Worm (Caenorhabditis elegans) whole organism, L4 larva: Measurements from ENCODE around the gene F40G9.19.

Experiments used
- F37D6.2 ChIP-seq: sonication (generic microtip); optimal IDR thresholded peaks from 2 replicates; lab custom pipeline; 2016; ENCODE audit warnings: mild to moderate bottlenecking, missing genetic modification characterization, missing compliant biosample characterization
- F44E2.7 ChIP-seq: fragments of 200-800 bp; sonication (Bioruptor generic); IDR thresholded peaks from 2 replicates; pipeline ENCODE4 v2.1.2; 2022; ENCODE audit warnings: missing genetic modification characterization, missing compliant biosample characterization
- R02D3.7 ChIP-seq: fragments of 150-350 bp; sonication (generic microtip); optimal IDR thresholded peaks from 3 replicates; lab custom pipeline; 2014; ENCODE audit warnings: missing biosample characterization, missing genetic modification characterization
- T20F7.1 ChIP-seq: fragments of 200-800 bp; sonication (Bioruptor generic); optimal IDR thresholded peaks from 2 replicates; lab custom pipeline; 2018; ENCODE audit warnings: mild to moderate bottlenecking, missing genetic modification characterization, missing compliant biosample characterization
- T26A8.4 ChIP-seq: fragments of 200-800 bp; sonication (Bioruptor generic); IDR thresholded peaks from 2 replicates; pipeline ENCODE4 v1.3.6; 2022; ENCODE audit warnings: missing genetic modification characterization, missing compliant biosample characterization
- Y5F2A.4 ChIP-seq: fragments of 200-800 bp; sonication (Bioruptor generic); optimal IDR thresholded peaks from 2 replicates; lab custom pipeline; 2018; ENCODE audit warnings: mild to moderate bottlenecking, missing genetic modification characterization, missing compliant biosample characterization
- Y75B8A.6 ChIP-seq: fragments of 200-800 bp; sonication (Bioruptor generic); IDR thresholded peaks from 2 replicates; pipeline ENCODE4 v1.3.6; 2022; ENCODE audit warnings: missing genetic modification reagents, missing genetic modification characterization, missing compliant biosample characterization
- ZK546.5 ChIP-seq, 2 experiments: sonication (generic microtip); optimal IDR thresholded peaks; 2 replicates each; lab custom pipeline; 2017; ENCODE audit warnings: missing biosample characterization in 2 of 2, missing genetic modification characterization in 2 of 2
- aha-1 ChIP-seq: fragments of 150-350 bp; peaks from one replicate; lab custom pipeline; 2014; ENCODE audit warnings: missing biosample characterization, missing genetic modification characterization
- arid-1 ChIP-seq: fragments of 200-800 bp; sonication (Bioruptor generic); conservative IDR thresholded peaks from 2 replicates; pipeline ENCODE4 v1.3.6; 2022; ENCODE audit warnings: missing genetic modification reagents, missing genetic modification characterization, missing compliant biosample characterization
- attf-4 ChIP-seq: sonication (generic microtip); optimal IDR thresholded peaks from 3 replicates; lab custom pipeline; 2017; ENCODE audit warnings: missing biosample characterization, missing genetic modification characterization
- ceh-28 ChIP-seq: fragments of 150-350 bp; optimal IDR thresholded peaks from 2 replicates; lab custom pipeline; 2014; ENCODE audit warnings: missing biosample characterization, missing genetic modification reagents, missing genetic modification characterization
- ceh-62 ChIP-seq: sonication (generic microtip); optimal IDR thresholded peaks from 2 replicates; lab custom pipeline; 2017; ENCODE audit warnings: missing biosample characterization, missing genetic modification characterization
- ctbp-1 ChIP-seq: fragments of 200-800 bp; sonication (Bioruptor generic); IDR thresholded peaks from 2 replicates; pipeline ENCODE4 v1.3.6; 2022; ENCODE audit warnings: missing genetic modification reagents, missing genetic modification characterization, missing compliant biosample characterization
- dmd-9 ChIP-seq: fragments of 200-800 bp; sonication (Bioruptor generic); IDR thresholded peaks from 2 replicates; pipeline ENCODE4 v1.3.6; 2022; ENCODE audit warnings: missing genetic modification reagents, missing genetic modification characterization, missing compliant biosample characterization
- dpl-1 ChIP-seq: fragments of 150-350 bp; optimal IDR thresholded peaks from 2 replicates; lab custom pipeline; 2014; ENCODE audit warnings: missing biosample characterization, missing genetic modification reagents, missing genetic modification characterization
- egl-43 ChIP-seq: fragments of 200-800 bp; sonication (Bioruptor generic); IDR thresholded peaks from 2 replicates; pipeline ENCODE4 v1.3.6; 2022; ENCODE audit warnings: missing genetic modification reagents, missing genetic modification characterization, missing compliant biosample characterization
- gei-8 ChIP-seq: fragments of 200-800 bp; sonication (Bioruptor generic); optimal IDR thresholded peaks from 2 replicates; lab custom pipeline; 2018; ENCODE audit warnings: mild to moderate bottlenecking, missing genetic modification characterization, missing compliant biosample characterization
- hlh-11 ChIP-seq: fragments of 200-800 bp; sonication (Bioruptor generic); optimal IDR thresholded peaks from 2 replicates; lab custom pipeline; 2018; ENCODE audit warnings: mild to moderate bottlenecking, missing genetic modification characterization, missing compliant biosample characterization
- lim-7 ChIP-seq: fragments of 200-800 bp; sonication (Bioruptor generic); IDR thresholded peaks from 2 replicates; pipeline ENCODE4 v1.3.6; 2022; ENCODE audit warnings: missing genetic modification characterization, missing compliant biosample characterization
- lin-15B ChIP-seq: fragments of 150-350 bp; sonication (generic microtip); optimal IDR thresholded peaks from 3 replicates; lab custom pipeline; 2014; ENCODE audit warnings: missing biosample characterization, missing genetic modification characterization
- lin-38 ChIP-seq: fragments of 200-800 bp; sonication (Bioruptor generic); IDR thresholded peaks from 2 replicates; pipeline ENCODE4 v1.3.6; 2022; ENCODE audit warnings: missing genetic modification reagents, missing genetic modification characterization, missing compliant biosample characterization
- mdt-29 ChIP-seq: fragments of 200-800 bp; sonication (Bioruptor generic); IDR thresholded peaks from 2 replicates; pipeline ENCODE4 v1.3.6; 2022; ENCODE audit warnings: missing genetic modification reagents, missing genetic modification characterization, missing compliant biosample characterization
- mes-2 ChIP-seq: sonication (generic microtip); optimal IDR thresholded peaks from 2 replicates; lab custom pipeline; 2016; ENCODE audit warnings: missing genotype, mild to moderate bottlenecking, missing genetic modification characterization, missing compliant biosample characterization; ENCODE audit not compliant: poor library complexity, severe bottlenecking
- nhr-10 ChIP-seq: fragments of 150-350 bp; optimal IDR thresholded peaks from 2 replicates; lab custom pipeline; 2014; ENCODE audit warnings: missing biosample characterization, missing genetic modification characterization
- nhr-11 ChIP-seq: fragments of 150-350 bp; optimal IDR thresholded peaks from 2 replicates; lab custom pipeline; 2014; ENCODE audit warnings: missing biosample characterization, missing genetic modification characterization
- pha-4 ChIP-seq, 2 experiments: fragments of 150-350 bp in 1 of 2; fragments of 200-800 bp in 1 of 2; sonication (Bioruptor generic) in 1 of 2; IDR thresholded peaks in 1 of 2; optimal IDR thresholded peaks in 1 of 2; 2 replicates each; pipeline versions ENCODE4 v1.3.6 to Lab custom; 2014 to 2022; ENCODE audit warnings: missing genetic modification characterization in 2 of 2, missing genetic modification reagents in 2 of 2, missing biosample characterization in 1 of 2, missing compliant biosample characterization in 1 of 2
- pqm-1 ChIP-seq: sonication (generic microtip); optimal IDR thresholded peaks from 2 replicates; lab custom pipeline; 2017; ENCODE audit warnings: missing biosample characterization, missing genetic modification characterization
- rbr-2 ChIP-seq: sonication (generic microtip); optimal IDR thresholded peaks from 2 replicates; lab custom pipeline; 2016; ENCODE audit warnings: missing genotype, missing genetic modification characterization, missing compliant biosample characterization
- saeg-2 ChIP-seq: fragments of 200-800 bp; sonication (Bioruptor generic); IDR thresholded peaks from 2 replicates; pipeline ENCODE4 v1.3.6; 2022; ENCODE audit warnings: missing genetic modification reagents, missing genetic modification characterization, missing compliant biosample characterization
- sdz-12 ChIP-seq: fragments of 200-800 bp; sonication (Bioruptor generic); optimal IDR thresholded peaks from 2 replicates; lab custom pipeline; 2018; ENCODE audit warnings: mild to moderate bottlenecking, missing genetic modification characterization, missing compliant biosample characterization
- tag-97 ChIP-seq: fragments of 200-800 bp; sonication (Bioruptor generic); IDR thresholded peaks from 2 replicates; pipeline ENCODE4 v1.3.6; 2022; ENCODE audit warnings: missing genetic modification characterization, missing compliant biosample characterization
- unc-39 ChIP-seq: sonication (generic microtip); optimal IDR thresholded peaks from 2 replicates; lab custom pipeline; 2017; ENCODE audit warnings: missing biosample characterization, missing genetic modification characterization
- unc-62 ChIP-seq, 3 experiments: fragments of 150-350 bp in 1 of 3; sonication (generic microtip); optimal IDR thresholded peaks in 2 of 3; peaks in 1 of 3; 1 replicate in 1 of 3; 2 replicates in 2 of 3; lab custom pipeline; 2014 to 2017; ENCODE audit warnings: missing biosample characterization in 3 of 3, missing genetic modification characterization in 3 of 3, missing genetic modification reagents in 3 of 3, missing genotype in 1 of 3
- zag-1 ChIP-seq: fragments of 150-350 bp; optimal IDR thresholded peaks from 2 replicates; lab custom pipeline; 2014; ENCODE audit warnings: missing biosample characterization, missing genetic modification characterization
- zip-2 ChIP-seq: fragments of 150-350 bp; optimal IDR thresholded peaks from 2 replicates; lab custom pipeline; 2014; ENCODE audit warnings: missing biosample characterization, missing genetic modification characterization
- ztf-7 ChIP-seq: fragments of 150-350 bp; optimal IDR thresholded peaks from 2 replicates; lab custom pipeline; 2014; ENCODE audit warnings: missing biosample characterization, missing genetic modification characterization

F40G9.19 gene

DNA sequence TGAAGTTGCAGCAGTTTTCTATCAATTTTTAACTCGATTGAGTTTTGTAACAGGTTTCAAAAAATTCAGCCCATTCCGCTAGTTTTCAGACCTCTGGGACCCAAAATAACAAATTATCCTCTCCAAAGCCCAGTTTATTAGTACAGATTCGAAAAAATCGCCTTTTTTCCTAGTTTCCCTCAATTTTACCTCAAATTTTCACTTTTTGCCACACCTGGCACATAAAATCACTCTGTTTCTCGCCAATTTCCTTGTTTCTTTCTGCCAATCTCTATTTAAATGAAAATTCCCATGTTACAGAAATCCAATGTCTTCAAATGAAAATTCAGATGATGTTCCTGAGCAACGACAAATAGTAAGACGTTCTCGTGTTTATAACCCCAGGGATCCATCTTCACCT is 41.5 kb upstream of the F40G9.19 start, which contains the start of gene pals-22:
Gene pals-22 (plus strand): TSS at position 301 of the 400 bp plus-strand sequence.
- TF ChIP-seq pqm-1 (tag; lab: Kevin White, UChicago) = no peak
- TF ChIP-seq nhr-11 = no peak
- TF ChIP-seq tag-97 (GFP tag; lab: Robert Waterston, UW) = no peak
- TF ChIP-seq T26A8.4 = no peak
- TF ChIP-seq Y75B8A.6 = no peak
- TF ChIP-seq sdz-12 (GFP tag; lab: Kevin White, UChicago) = no peak
- TF ChIP-seq ZK546.5 (tag; optimal IDR thresholded peaks at IDR 0.05; lab: Kevin White, UChicago) = no peak
- TF ChIP-seq pha-4 (GFP tag; IDR thresholded peaks at IDR 0.05; lab: Robert Waterston, UW) = no peak
- TF ChIP-seq pha-4 (tag; optimal IDR thresholded peaks at IDR 0.05; lab: Kevin White, UChicago) = no peak
- TF ChIP-seq Y5F2A.4 = no peak
- no peak for TF ChIP-seq mes-2
- TF ChIP-seq ztf-7 (tag; lab: Kevin White, UChicago) = no peak
- TF ChIP-seq aha-1 = no peak
- TF ChIP-seq attf-4 = no peak
- no peak for TF ChIP-seq R02D3.7 (tag; lab: Kevin White, UChicago)
- no peak for TF ChIP-seq nhr-10 (tag; lab: Kevin White, UChicago)
- no peak for TF ChIP-seq mdt-29 (GFP tag; lab: Robert Waterston, UW)
- no peak for TF ChIP-seq lin-15B (tag; lab: Kevin White, UChicago)
- no peak for TF ChIP-seq saeg-2 (GFP tag; lab: Robert Waterston, UW)
- TF ChIP-seq zag-1 (tag; lab: Kevin White, UChicago) = no peak
- TF ChIP-seq, all 104 proteins: peak for 0

DNA sequence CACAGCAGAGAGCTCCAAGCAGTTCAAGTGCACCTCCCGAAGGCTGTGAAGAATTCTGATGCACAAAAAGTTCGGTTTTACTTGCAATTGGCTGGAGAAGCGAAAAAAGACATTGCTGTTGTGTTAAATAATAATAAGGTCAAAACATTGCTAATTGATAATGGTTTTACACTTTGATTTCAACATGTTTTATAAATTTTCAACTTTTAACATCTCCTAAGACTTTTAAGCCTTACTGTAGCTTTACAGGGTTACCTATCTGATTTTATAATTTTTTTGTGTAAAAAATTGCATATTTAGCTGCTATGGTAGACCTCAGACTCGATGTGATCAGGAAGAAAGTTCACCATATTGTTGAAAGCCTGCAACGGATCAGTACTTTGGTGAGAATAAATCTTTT is 39.4 kb upstream of the F40G9.19 start, which contains the start of gene pals-25:
Gene pals-25 (plus strand): TSS at position 301 of the 400 bp plus-strand sequence.
- TF ChIP-seq lin-38 (GFP tag; lab: Robert Waterston, UW) (no peak), dpl-1 (GFP tag; lab: Kevin White, UChicago) (no peak), zip-2 (tag; lab: Kevin White, UChicago) (no peak), hlh-11 (no peak)
- TF ChIP-seq, all 104 proteins: peak for 0

DNA sequence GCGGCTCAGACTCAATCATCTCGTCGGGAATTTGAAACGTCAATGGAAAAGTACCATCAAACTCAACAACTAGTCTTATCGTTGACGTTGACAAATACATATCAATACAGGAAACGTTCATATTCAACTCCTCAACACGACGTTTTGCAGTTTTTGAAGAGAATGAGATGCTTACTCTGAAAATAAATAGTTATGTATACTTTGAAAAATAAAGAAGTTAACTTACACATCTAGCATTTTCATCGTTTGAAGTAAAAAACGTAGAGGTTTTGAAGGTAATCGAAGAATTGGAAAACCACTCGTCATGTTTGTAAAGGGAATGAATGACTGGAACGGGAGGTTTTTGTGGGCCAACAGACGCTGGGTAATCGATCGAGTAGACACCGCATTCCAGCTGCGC is 32.7 kb upstream of the F40G9.19 start, which contains the start of gene fbxb-81:
Gene fbxb-81 (minus strand): TSS at position 314 of the 400 bp plus-strand sequence.
- peak in 1 of 2 experiments; percentile 94 for TF ChIP-seq unc-62 (GFP tag; optimal IDR thresholded peaks at IDR 0.05 in 1 of 2; lab: Kevin White, UChicago)
- TF ChIP-seq unc-62 (tag; optimal IDR thresholded peaks at IDR 0.05; lab: Kevin White, UChicago) = no peak
- TF ChIP-seq R02D3.7 (tag; lab: Kevin White, UChicago) = no peak
- TF ChIP-seq, all 104 proteins: peak for 1

DNA sequence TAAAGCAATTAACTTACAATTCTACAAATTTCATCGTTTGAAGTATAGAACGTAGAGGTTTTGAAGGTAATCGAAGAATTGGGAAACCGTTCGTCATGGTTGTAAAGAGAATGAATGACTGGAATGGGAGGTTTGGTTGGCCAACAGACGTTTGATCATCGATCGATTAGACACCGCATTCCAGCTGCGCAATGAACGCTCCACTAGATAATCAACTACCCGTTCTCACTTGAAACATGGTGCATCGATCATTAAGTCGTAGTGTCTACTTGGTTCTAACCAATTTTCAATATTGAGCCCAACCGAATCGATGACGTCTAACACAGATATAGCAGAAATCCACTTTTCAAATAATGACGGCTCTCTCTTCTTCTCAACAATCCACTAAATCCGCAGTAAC is 30.5 kb upstream of the F40G9.19 start, which contains the start of gene fbxb-82:
Gene fbxb-82 (minus strand): TSS at position 101 of the 400 bp plus-strand sequence.
- TF ChIP-seq ceh-28 (tag; lab: Kevin White, UChicago) (no peak), gei-8 (GFP tag; lab: Kevin White, UChicago) (no peak), ceh-62 (no peak), unc-62 (GFP tag; optimal IDR thresholded peaks at IDR 0.05 in 1 of 2; lab: Kevin White, UChicago) (no peak), unc-62 (tag; optimal IDR thresholded peaks at IDR 0.05; lab: Kevin White, UChicago) (no peak), ZK546.5 (tag; optimal IDR thresholded peaks at IDR 0.05; lab: Kevin White, UChicago) (no peak), nhr-11 (no peak), lin-38 (GFP tag; lab: Robert Waterston, UW) (no peak), lim-7 (no peak), arid-1 (GFP tag; lab: Robert Waterston, UW) (no peak), dmd-9 (GFP tag; lab: Robert Waterston, UW) (no peak), rbr-2 (tag; lab: Kevin White, UChicago) (no peak), F44E2.7 (GFP tag; lab: Robert Waterston, UW) (no peak), sdz-12 (GFP tag; lab: Kevin White, UChicago) (no peak), egl-43 (GFP tag; lab: Robert Waterston, UW) (no peak), ctbp-1 (GFP tag; lab: Robert Waterston, UW) (no peak), F37D6.2 (tag; lab: Kevin White, UChicago) (no peak), attf-4 (no peak), pqm-1 (tag; lab: Kevin White, UChicago) (no peak), unc-39 (tag; lab: Kevin White, UChicago) (no peak), T20F7.1 (GFP tag; lab: Kevin White, UChicago) (no peak)
- TF ChIP-seq, all 104 proteins: peak for 0
